Fruit fly (Drosophila melanogaster) whole organism, pupa: Measurements from ENCODE around the gene CG8419.

Source experiments
- CG10348 ChIP-seq: fragments of 200-800 bp; sonication (Bioruptor generic); IDR thresholded peaks from 2 replicates; pipeline ENCODE4 v1.3.6; 2022; ENCODE audit warnings: missing biosample characterization, missing genetic modification characterization
- CG12605 ChIP-seq: fragments of 200-800 bp; sonication (Bioruptor generic); IDR thresholded peaks from 2 replicates; pipeline ENCODE4 v1.3.6; 2022; ENCODE audit warnings: missing biosample characterization, missing genetic modification characterization
- CG13204 ChIP-seq: fragments of 200-800 bp; sonication (Bioruptor generic); optimal IDR thresholded peaks from 2 replicates; lab custom pipeline; 2018; ENCODE audit warnings: missing biosample characterization, mild to moderate bottlenecking, missing genetic modification characterization, moderate library complexity
- CG14655 ChIP-seq: fragments of 200-800 bp; sonication (Bioruptor generic); optimal IDR thresholded peaks from 3 replicates; lab custom pipeline; 2017; ENCODE audit warnings: mild to moderate bottlenecking, missing biosample characterization, missing genetic modification reagents, missing genetic modification characterization
- CG15710 ChIP-seq: fragments of 200-800 bp; sonication (Bioruptor generic); optimal IDR thresholded peaks from 2 replicates; lab custom pipeline; 2018; ENCODE audit warnings: missing biosample characterization, mild to moderate bottlenecking, missing genetic modification characterization, moderate library complexity
- CG17806 ChIP-seq: fragments of 200-800 bp; sonication (Bioruptor generic); optimal IDR thresholded peaks from 2 replicates; lab custom pipeline; 2018; ENCODE audit warnings: missing biosample characterization, mild to moderate bottlenecking, missing genetic modification characterization, moderate library complexity
- CG32121 ChIP-seq: fragments of 200-800 bp; sonication (Bioruptor generic); IDR thresholded peaks from 2 replicates; pipeline ENCODE4 v1.3.6; 2022; ENCODE audit warnings: missing biosample characterization, missing genetic modification characterization
- CG34367 ChIP-seq: fragments of 200-800 bp; sonication (Bioruptor generic); optimal IDR thresholded peaks from 2 replicates; lab custom pipeline; 2018; ENCODE audit warnings: missing biosample characterization, mild to moderate bottlenecking, missing genetic modification characterization
- CG4496 ChIP-seq: fragments of 200-800 bp; sonication (Bioruptor generic); IDR thresholded peaks from 3 replicates; pipeline ENCODE4 v1.3.6; 2022; ENCODE audit warnings: missing biosample characterization, missing genetic modification characterization
- CG8159 ChIP-seq: fragments of 200-800 bp; sonication (Bioruptor generic); optimal IDR thresholded peaks from 3 replicates; lab custom pipeline; 2018; ENCODE audit warnings: missing biosample characterization, mild to moderate bottlenecking, missing genetic modification characterization, moderate library complexity
- CG8301 ChIP-seq: fragments of 200-800 bp; sonication (Bioruptor generic); optimal IDR thresholded peaks from 2 replicates; lab custom pipeline; 2018; ENCODE audit warnings: missing biosample characterization, mild to moderate bottlenecking, missing genetic modification characterization
- CG9948 ChIP-seq: fragments of 200-800 bp; sonication (Bioruptor generic); optimal IDR thresholded peaks from 2 replicates; lab custom pipeline; 2018; ENCODE audit warnings: missing biosample characterization, mild to moderate bottlenecking, missing genetic modification characterization, moderate library complexity
- D1 ChIP-seq: fragments of 200-800 bp; sonication (Bioruptor generic); optimal IDR thresholded peaks from 2 replicates; lab custom pipeline; 2018; ENCODE audit warnings: missing biosample characterization, mild to moderate bottlenecking, missing genetic modification characterization, moderate library complexity
- EcR ChIP-seq: fragments of 200-800 bp; sonication (Bioruptor generic); optimal IDR thresholded peaks from 3 replicates; lab custom pipeline; 2019; ENCODE audit warnings: missing biosample characterization, missing genetic modification characterization, mild to moderate bottlenecking, moderate library complexity, missing genetic modification reagents
- Ets98B ChIP-seq: fragments of 200-800 bp; sonication (Bioruptor generic); IDR thresholded peaks from 2 replicates; pipeline ENCODE4 v1.3.6; 2022; ENCODE audit warnings: missing biosample characterization, missing genetic modification characterization
- Pif1A ChIP-seq: fragments of 200-800 bp; sonication (Bioruptor generic); optimal IDR thresholded peaks from 3 replicates; lab custom pipeline; 2016; ENCODE audit warnings: missing biosample characterization, missing genetic modification characterization
- Pif1B ChIP-seq: fragments of 200-800 bp; sonication (Bioruptor generic); optimal IDR thresholded peaks from 3 replicates; lab custom pipeline; 2016; ENCODE audit warnings: missing biosample characterization, missing genetic modification characterization
- Snoo ChIP-seq: fragments of 200-800 bp; sonication (Bioruptor generic); optimal IDR thresholded peaks from 3 replicates; lab custom pipeline; 2017; ENCODE audit warnings: missing biosample characterization, mild to moderate bottlenecking, missing genetic modification characterization, inconsistent platforms
- fd96Ca ChIP-seq: fragments of 200-800 bp; sonication (Bioruptor generic); IDR thresholded peaks from 3 replicates; pipeline ENCODE4 v1.3.6; 2022; ENCODE audit warnings: missing biosample characterization, missing genetic modification characterization
- gl ChIP-seq: fragments of 200-800 bp; sonication (Bioruptor generic); optimal IDR thresholded peaks from 2 replicates; lab custom pipeline; 2018; ENCODE audit warnings: missing biosample characterization, mild to moderate bottlenecking, missing genetic modification characterization
- rn ChIP-seq: fragments of 200-800 bp; sonication (Bioruptor generic); IDR thresholded peaks from 2 replicates; pipeline ENCODE4 v1.3.6; 2022; ENCODE audit warnings: missing biosample characterization, missing genetic modification characterization

The CG8419 gene

dm6 chr2L:8239712-8240245 is 33.8 kb downstream of the CG8419 start, which contains the start of gene Pvr:
Pvr (minus strand) TSS chr2L:8239878.
- no peak for TF ChIP-seq CG9948 (tag; lab: Kevin White, UChicago)

dm6 chr2L:8241700-8242099 is 35.7 kb downstream of the CG8419 start, which contains the start of gene Spn28F:
Spn28F (minus strand) TSS chr2L:8241800.
- TF ChIP-seq CG9948 (tag; lab: Kevin White, UChicago) (no peak), CG8159 (tag; lab: Kevin White, UChicago) (no peak), EcR (no peak), CG32121 (GFP tag; lab: Robert Waterston, UW) (no peak), Ets98B (GFP tag; lab: Robert Waterston, UW) (no peak), CG12605 (GFP tag; lab: Robert Waterston, UW) (no peak), D1 (tag; lab: Kevin White, UChicago) (no peak), Pif1B (GFP tag; lab: Kevin White, UChicago) (no peak), Snoo (tag; lab: Kevin White, UChicago) (no peak), fd96Ca (GFP tag; lab: Robert Waterston, UW) (no peak), CG17806 (tag; lab: Kevin White, UChicago) (no peak), CG14655 (GFP tag; lab: Kevin White, UChicago) (no peak), CG34367 (tag; lab: Kevin White, UChicago) (no peak), Pif1A (GFP tag; lab: Kevin White, UChicago) (no peak), CG15710 (tag; lab: Kevin White, UChicago) (no peak), CG10348 (no peak), CG4496 (no peak)

- no peak for TF ChIP-seq EcR
- no peak for TF ChIP-seq CG13204 (GFP tag; lab: Kevin White, UChicago)
- no peak for TF ChIP-seq rn (GFP tag; lab: Robert Waterston, UW)
- TF ChIP-seq gl (tag; lab: Kevin White, UChicago), result no peak
- TF ChIP-seq CG14655 (GFP tag; lab: Kevin White, UChicago), result no peak
- no peak for TF ChIP-seq CG12605 (GFP tag; lab: Robert Waterston, UW)
- no peak for TF ChIP-seq CG8301
- TF ChIP-seq fd96Ca (GFP tag; lab: Robert Waterston, UW), result no peak
- no peak for TF ChIP-seq Ets98B (GFP tag; lab: Robert Waterston, UW)
- TF ChIP-seq CG15710 (tag; lab: Kevin White, UChicago), result no peak
- no peak for TF ChIP-seq Pif1A (GFP tag; lab: Kevin White, UChicago)
- TF ChIP-seq CG8159 (tag; lab: Kevin White, UChicago), result no peak
- TF ChIP-seq Snoo (tag; lab: Kevin White, UChicago), result no peak
- no peak for TF ChIP-seq CG4496
- no peak for TF ChIP-seq CG32121 (GFP tag; lab: Robert Waterston, UW)
- no peak for TF ChIP-seq CG10348
- TF ChIP-seq Pif1B (GFP tag; lab: Kevin White, UChicago), result no peak
- TF ChIP-seq, all 21 proteins: peak for 0
Measured at dm6 chr2L:8242186-8242585, 36.2 kb downstream of the CG8419 start, which contains the start of gene CG14277. CG14277 (plus strand) TSS chr2L:8242486.

dm6 chr2L:8243903-8244302 is 37.9 kb downstream of the CG8419 start, which contains the start of gene CG43057:
CG43057 (minus strand) TSS chr2L:8244003.
- TF ChIP-seq CG17806 (tag; lab: Kevin White, UChicago) (no peak), CG14655 (GFP tag; lab: Kevin White, UChicago) (no peak), D1 (tag; lab: Kevin White, UChicago) (no peak), Pif1B (GFP tag; lab: Kevin White, UChicago) (no peak), CG13204 (GFP tag; lab: Kevin White, UChicago) (no peak)

dm6 chr2L:8255406-8255805 is 49.4 kb downstream of the CG8419 start:
- TF ChIP-seq CG32121 (GFP tag; lab: Robert Waterston, UW) (no peak), fd96Ca (GFP tag; lab: Robert Waterston, UW) (no peak), CG4496 (no peak), CG13204 (GFP tag; lab: Kevin White, UChicago) (no peak), CG10348 (no peak), Pif1A (GFP tag; lab: Kevin White, UChicago) (no peak), CG9948 (tag; lab: Kevin White, UChicago) (no peak), Pif1B (GFP tag; lab: Kevin White, UChicago) (no peak), gl (tag; lab: Kevin White, UChicago) (no peak), CG8159 (tag; lab: Kevin White, UChicago) (no peak), CG15710 (tag; lab: Kevin White, UChicago) (no peak), Ets98B (GFP tag; lab: Robert Waterston, UW) (no peak), CG8301 (no peak), Snoo (tag; lab: Kevin White, UChicago) (no peak), CG14655 (GFP tag; lab: Kevin White, UChicago) (no peak), D1 (tag; lab: Kevin White, UChicago) (no peak), rn (GFP tag; lab: Robert Waterston, UW) (no peak), CG12605 (GFP tag; lab: Robert Waterston, UW) (no peak), CG17806 (tag; lab: Kevin White, UChicago) (no peak), EcR (no peak)
